Worm (Caenorhabditis elegans) whole organism, L1 larva: ENCODE data around the gene lon-1.

Experiments used
- C04F5.9 ChIP-seq: sonication (generic microtip); optimal IDR thresholded peaks from 2 replicates; lab custom pipeline; 2016; ENCODE audit warnings: missing genetic modification characterization, missing compliant biosample characterization
- F16B12.6 ChIP-seq: fragments of 150-350 bp; optimal IDR thresholded peaks from 2 replicates; lab custom pipeline; 2014; ENCODE audit warnings: missing biosample characterization, missing genetic modification characterization
- Y116A8C.19 ChIP-seq: sonication (generic microtip); optimal IDR thresholded peaks from 2 replicates; lab custom pipeline; 2016; ENCODE audit warnings: missing compliant biosample characterization, missing genetic modification characterization, borderline replicate concordance
- aly-2 ChIP-seq: fragments of 150-350 bp; optimal IDR thresholded peaks from 2 replicates; lab custom pipeline; 2014; ENCODE audit warnings: missing biosample characterization, missing genetic modification characterization
- ama-1 ChIP-seq: fragments of 150-350 bp; optimal IDR thresholded peaks from 2 replicates; lab custom pipeline; 2014
- ceh-82 ChIP-seq, 3 experiments: fragments of 150-350 bp in 1 of 3; sonication (generic microtip) in 2 of 3; optimal IDR thresholded peaks; 2 replicates each; lab custom pipeline; 2014 to 2017; ENCODE audit warnings: missing biosample characterization in 3 of 3, missing genetic modification characterization in 3 of 3
- ceh-90 ChIP-seq: sonication (generic microtip); optimal IDR thresholded peaks from 2 replicates; lab custom pipeline; 2016; ENCODE audit warnings: missing genetic modification characterization, missing compliant biosample characterization
- ces-1 ChIP-seq: fragments of 150-350 bp; optimal IDR thresholded peaks from 2 replicates; lab custom pipeline; 2014; ENCODE audit warnings: missing biosample characterization, missing genetic modification reagents, missing genetic modification characterization
- dpl-1 ChIP-seq, 3 experiments: fragments of 150-350 bp in 2 of 3; sonication (generic microtip) in 1 of 3; optimal IDR thresholded peaks; 2 replicates each; lab custom pipeline; 2014 to 2017; ENCODE audit warnings: missing biosample characterization in 3 of 3, missing genetic modification characterization in 3 of 3, missing genetic modification reagents in 3 of 3
- dsc-1 ChIP-seq: sonication (generic microtip); optimal IDR thresholded peaks from 2 replicates; lab custom pipeline; 2016; ENCODE audit warnings: mild to moderate bottlenecking, missing genetic modification characterization, missing compliant biosample characterization
- efl-1 ChIP-seq, 4 experiments: fragments of 150-350 bp; optimal IDR thresholded peaks in 3 of 4; peaks in 1 of 4; 1 replicate in 1 of 4; 2 replicates in 3 of 4; lab custom pipeline; 2014; ENCODE audit warnings: missing biosample characterization in 2 of 4, missing genetic modification characterization in 2 of 4, missing genetic modification reagents in 2 of 4
- elt-2 ChIP-seq: sonication (generic microtip); optimal IDR thresholded peaks from 2 replicates; lab custom pipeline; 2016; ENCODE audit warnings: missing genetic modification characterization, mild to moderate bottlenecking, inconsistent platforms, missing compliant biosample characterization, missing genetic modification reagents
- ets-5 ChIP-seq: fragments of 200-800 bp; sonication (Bioruptor generic); IDR thresholded peaks from 2 replicates; pipeline ENCODE4 v1.3.6; 2022; ENCODE audit warnings: missing genetic modification characterization, missing compliant biosample characterization
- fkh-10 ChIP-seq: sonication (generic microtip); optimal IDR thresholded peaks from 2 replicates; lab custom pipeline; 2017; ENCODE audit warnings: missing biosample characterization, missing genetic modification reagents, missing genetic modification characterization
- fkh-8 ChIP-seq: sonication (generic microtip); optimal IDR thresholded peaks from 2 replicates; lab custom pipeline; 2016; ENCODE audit warnings: mild to moderate bottlenecking, missing genetic modification characterization, missing compliant biosample characterization
- fos-1 ChIP-seq: fragments of 150-350 bp; optimal IDR thresholded peaks from 2 replicates; lab custom pipeline; 2014; ENCODE audit warnings: missing biosample characterization, missing genetic modification characterization
- hlh-4 ChIP-seq: sonication (generic microtip); optimal IDR thresholded peaks from 2 replicates; lab custom pipeline; 2016; ENCODE audit warnings: mild to moderate bottlenecking, missing genetic modification characterization, missing compliant biosample characterization
- hpl-2 ChIP-seq: fragments of 150-350 bp; optimal IDR thresholded peaks from 2 replicates; lab custom pipeline; 2014; ENCODE audit warnings: missing biosample characterization, missing genetic modification reagents, missing genetic modification characterization
- irx-1 ChIP-seq: sonication (generic microtip); optimal IDR thresholded peaks from 2 replicates; lab custom pipeline; 2016; ENCODE audit warnings: missing genetic modification characterization, missing compliant biosample characterization
- isw-1 ChIP-seq: fragments of 200-800 bp; sonication (Bioruptor generic); IDR thresholded peaks from 2 replicates; pipeline ENCODE4 v1.3.6; 2022; ENCODE audit warnings: missing genetic modification characterization, missing compliant biosample characterization
- jun-1 ChIP-seq: fragments of 150-350 bp; optimal IDR thresholded peaks from 2 replicates; lab custom pipeline; 2014; ENCODE audit warnings: missing biosample characterization, missing genetic modification reagents, missing genetic modification characterization
- lin-13 ChIP-seq: fragments of 150-350 bp; optimal IDR thresholded peaks from 2 replicates; lab custom pipeline; 2014; ENCODE audit warnings: missing biosample characterization, missing genetic modification reagents, missing genetic modification characterization
- lin-14 ChIP-seq: fragments of 200-800 bp; sonication (Bioruptor generic); optimal IDR thresholded peaks from 2 replicates; lab custom pipeline; 2018; ENCODE audit warnings: mild to moderate bottlenecking, missing genetic modification characterization, moderate library complexity, missing compliant biosample characterization
- lin-15B ChIP-seq: fragments of 150-350 bp; sonication (generic microtip); optimal IDR thresholded peaks from 3 replicates; lab custom pipeline; 2014; ENCODE audit warnings: missing biosample characterization, missing genetic modification characterization
- lin-35 ChIP-seq, 2 experiments: fragments of 150-350 bp; optimal IDR thresholded peaks; 2 replicates each; lab custom pipeline; 2014; ENCODE audit warnings: missing biosample characterization in 2 of 2, missing genetic modification characterization in 2 of 2, missing genetic modification reagents in 2 of 2
- lir-3 ChIP-seq: sonication (generic microtip); optimal IDR thresholded peaks from 2 replicates; lab custom pipeline; 2016; ENCODE audit warnings: mild to moderate bottlenecking, missing genetic modification characterization, moderate library complexity, missing compliant biosample characterization; ENCODE audit not compliant: poor library complexity
- mab-9 ChIP-seq: fragments of 200-800 bp; sonication (Bioruptor generic); IDR thresholded peaks from 2 replicates; pipeline ENCODE4 v1.3.6; 2022; ENCODE audit warnings: missing genetic modification reagents, missing genetic modification characterization, missing compliant biosample characterization
- mef-2 ChIP-seq: fragments of 150-350 bp; optimal IDR thresholded peaks from 2 replicates; lab custom pipeline; 2014; ENCODE audit warnings: missing biosample characterization, missing genetic modification characterization
- mep-1 ChIP-seq: fragments of 150-350 bp; optimal IDR thresholded peaks from 2 replicates; lab custom pipeline; 2014; ENCODE audit warnings: missing biosample characterization, missing genetic modification characterization
- nhr-12 ChIP-seq: sonication (generic microtip); optimal IDR thresholded peaks from 2 replicates; lab custom pipeline; 2017; ENCODE audit warnings: missing biosample characterization, missing genetic modification characterization
- nhr-19 ChIP-seq: fragments of 200-800 bp; sonication (Bioruptor generic); conservative IDR thresholded peaks from 2 replicates; pipeline ENCODE4 v1.3.6; 2022; ENCODE audit warnings: missing genetic modification characterization, missing compliant biosample characterization
- nhr-20 ChIP-seq: sonication (generic microtip); optimal IDR thresholded peaks from 2 replicates; lab custom pipeline; 2016; ENCODE audit warnings: mild to moderate bottlenecking, missing genetic modification characterization, missing compliant biosample characterization
- nhr-237 ChIP-seq: fragments of 150-350 bp; optimal IDR thresholded peaks from 2 replicates; lab custom pipeline; 2014; ENCODE audit warnings: missing biosample characterization, missing genetic modification characterization
- nhr-28 ChIP-seq: fragments of 150-350 bp; optimal IDR thresholded peaks from 2 replicates; lab custom pipeline; 2014; ENCODE audit warnings: missing biosample characterization, missing genetic modification characterization
- nhr-47 ChIP-seq: sonication (generic microtip); optimal IDR thresholded peaks from 2 replicates; lab custom pipeline; 2016; ENCODE audit warnings: mild to moderate bottlenecking, missing genetic modification characterization, moderate library complexity, missing compliant biosample characterization
- nhr-71 ChIP-seq: sonication (generic microtip); optimal IDR thresholded peaks from 2 replicates; lab custom pipeline; 2016; ENCODE audit warnings: mild to moderate bottlenecking, missing genetic modification characterization, moderate library complexity, missing compliant biosample characterization
- nhr-76 ChIP-seq: sonication (generic microtip); optimal IDR thresholded peaks from 2 replicates; lab custom pipeline; 2017; ENCODE audit warnings: missing biosample characterization, missing genetic modification characterization
- nhr-84 ChIP-seq: sonication (generic microtip); optimal IDR thresholded peaks from 2 replicates; lab custom pipeline; 2017; ENCODE audit warnings: missing biosample characterization, missing genetic modification characterization
- nhr-85 ChIP-seq: sonication (generic microtip); peaks from one replicate; lab custom pipeline; 2016; ENCODE audit warnings: missing genetic modification characterization, inconsistent platforms, missing compliant biosample characterization
- rnt-1 ChIP-seq: sonication (generic microtip); optimal IDR thresholded peaks from 2 replicates; lab custom pipeline; 2016; ENCODE audit warnings: mild to moderate bottlenecking, missing genetic modification characterization, moderate library complexity, missing compliant biosample characterization
- snpc-4 ChIP-seq: fragments of 150-350 bp; optimal IDR thresholded peaks from 2 replicates; lab custom pipeline; 2014; ENCODE audit warnings: missing biosample characterization, missing genetic modification characterization
- sup-37 ChIP-seq: fragments of 200-800 bp; sonication (Bioruptor generic); optimal IDR thresholded peaks from 2 replicates; lab custom pipeline; 2018; ENCODE audit warnings: mild to moderate bottlenecking, missing genetic modification characterization, missing compliant biosample characterization
- tlp-1 ChIP-seq: fragments of 150-350 bp; optimal IDR thresholded peaks from 2 replicates; lab custom pipeline; 2014; ENCODE audit warnings: missing biosample characterization, missing genetic modification characterization
- unc-30 ChIP-seq: sonication (generic microtip); optimal IDR thresholded peaks from 2 replicates; lab custom pipeline; 2017; ENCODE audit warnings: missing biosample characterization, missing genetic modification characterization
- unc-86 ChIP-seq: sonication (generic microtip); optimal IDR thresholded peaks from 2 replicates; lab custom pipeline; 2016; ENCODE audit warnings: missing genetic modification characterization, missing compliant biosample characterization
- vab-15 ChIP-seq: sonication (generic microtip); optimal IDR thresholded peaks from 2 replicates; lab custom pipeline; 2017; ENCODE audit warnings: missing genotype, mild to moderate bottlenecking, missing genetic modification characterization, missing compliant biosample characterization
- xbp-1 ChIP-seq: sonication (generic microtip); optimal IDR thresholded peaks from 2 replicates; lab custom pipeline; 2016; ENCODE audit warnings: missing genetic modification characterization, missing compliant biosample characterization
- zag-1 ChIP-seq: fragments of 150-350 bp; optimal IDR thresholded peaks from 2 replicates; lab custom pipeline; 2014; ENCODE audit warnings: missing biosample characterization, missing genetic modification characterization
- ztf-4 ChIP-seq: fragments of 150-350 bp; optimal IDR thresholded peaks from 2 replicates; lab custom pipeline; 2014; ENCODE audit warnings: missing biosample characterization, missing genetic modification characterization

Gene lon-1

ce11 chrIII:5501358-5502287 lies 27.3 kb downstream of the lon-1 start, which contains the start of gene R02F2.1 (continued):
- TF ChIP-seq aly-2: no peak
- no peak for TF ChIP-seq sup-37 (GFP tag; lab: Kevin White, UChicago)
- TF ChIP-seq xbp-1 (tag; lab: Kevin White, UChicago): peak; percentile 14
- TF ChIP-seq ces-1 (GFP tag; lab: Kevin White, UChicago): no peak
- TF ChIP-seq fos-1 (tag; lab: Kevin White, UChicago): no peak
- no peak for TF ChIP-seq nhr-84
- TF ChIP-seq snpc-4 (tag; lab: Kevin White, UChicago): no peak
- TF ChIP-seq F16B12.6 (tag; lab: Kevin White, UChicago): no peak
- TF ChIP-seq tlp-1: no peak
- peak in 1 of 2 experiments; percentile 41 for TF ChIP-seq efl-1 (optimal IDR thresholded peaks at IDR 0.05; lab: Kevin White, UChicago)
- TF ChIP-seq efl-1 (GFP tag; optimal IDR thresholded peaks at IDR 0.05 in 1 of 2; lab: Kevin White, UChicago): peak; percentile 42 to 95
- no peak for TF ChIP-seq vab-15 (tag; lab: Kevin White, UChicago)
- no peak for TF ChIP-seq ama-1 (lab: Kevin White, UChicago)
- peak; percentile 72 for TF ChIP-seq nhr-71 (tag; lab: Kevin White, UChicago)
- TF ChIP-seq irx-1: no peak
- no peak for TF ChIP-seq ceh-82 (tag; optimal IDR thresholded peaks at IDR 0.05; lab: Kevin White, UChicago)
- no peak for TF ChIP-seq isw-1 (GFP tag; lab: Robert Waterston, UW)
- TF ChIP-seq jun-1 (tag; lab: Kevin White, UChicago): no peak
- TF ChIP-seq lin-35 (GFP tag; optimal IDR thresholded peaks at IDR 0.05; lab: Kevin White, UChicago): peak; percentile 21 to 87
- no peak for TF ChIP-seq hlh-4 (tag; lab: Kevin White, UChicago)
- TF ChIP-seq nhr-47 (tag; lab: Kevin White, UChicago): peak; percentile 40
- no peak for TF ChIP-seq ceh-90 (tag; lab: Kevin White, UChicago)
- TF ChIP-seq lir-3 (tag; lab: Kevin White, UChicago): no peak
- TF ChIP-seq C04F5.9 (tag; lab: Kevin White, UChicago): no peak
- no peak for TF ChIP-seq zag-1 (tag; lab: Kevin White, UChicago)
- TF ChIP-seq ztf-4 (tag; lab: Kevin White, UChicago): no peak
- TF ChIP-seq dsc-1 (tag; lab: Kevin White, UChicago): peak; percentile 79
- no peak for TF ChIP-seq nhr-237
- peak; percentile 80 for TF ChIP-seq nhr-85 (tag; lab: Kevin White, UChicago)
- TF ChIP-seq nhr-12: no peak
- TF ChIP-seq Y116A8C.19 (tag; lab: Kevin White, UChicago): no peak
- TF ChIP-seq hpl-2 (GFP tag; lab: Kevin White, UChicago): no peak
- no peak for TF ChIP-seq elt-2 (tag; lab: Kevin White, UChicago)
- TF ChIP-seq lin-13: no peak
- TF ChIP-seq mep-1 (tag; lab: Kevin White, UChicago): peak; percentile 49
- no peak for TF ChIP-seq unc-86
- no peak for TF ChIP-seq mef-2 (tag; lab: Kevin White, UChicago)
- TF ChIP-seq fkh-10: no peak
- TF ChIP-seq dpl-1 (GFP tag; optimal IDR thresholded peaks at IDR 0.05; lab: Kevin White, UChicago): peak; percentile 14 to 54 (median 50)
- TF ChIP-seq ets-5: no peak
- TF ChIP-seq, all 84 proteins: peak for 25

ce11 chrIII:5502915-5503575 lies 28.8 kb downstream of the lon-1 start:
- peak; percentile 40 for TF ChIP-seq fkh-8
- peak; percentile 6 for TF ChIP-seq nhr-19 (GFP tag; lab: Robert Waterston, UW)
- TF ChIP-seq mab-9 (GFP tag; lab: Robert Waterston, UW): no peak; the same call in 1 of the 2 replicates
- TF ChIP-seq C04F5.9 (tag; lab: Kevin White, UChicago): no peak
- peak; percentile 27 for TF ChIP-seq irx-1
- TF ChIP-seq lin-15B (tag; lab: Kevin White, UChicago): peak; percentile 6
- TF ChIP-seq tlp-1: no peak
- peak; percentile 40 for TF ChIP-seq rnt-1
- peak; percentile 57 for TF ChIP-seq mep-1 (tag; lab: Kevin White, UChicago)
- TF ChIP-seq ets-5: no peak
- peak; percentile 38 for TF ChIP-seq dsc-1 (tag; lab: Kevin White, UChicago)
- TF ChIP-seq nhr-76 (tag; lab: Kevin White, UChicago): no peak
- no peak for TF ChIP-seq nhr-28 (tag; lab: Kevin White, UChicago)
- TF ChIP-seq xbp-1 (tag; lab: Kevin White, UChicago): peak; percentile 25
- TF ChIP-seq F16B12.6 (tag; lab: Kevin White, UChicago): no peak
- TF ChIP-seq sup-37 (GFP tag; lab: Kevin White, UChicago): no peak
- TF ChIP-seq unc-30 (tag; lab: Kevin White, UChicago): no peak
- TF ChIP-seq lin-14 (GFP tag; lab: Kevin White, UChicago): peak; percentile 86
- peak; percentile 64 for TF ChIP-seq nhr-20 (tag; lab: Kevin White, UChicago)
